Worm (Caenorhabditis elegans) whole organism, early embryonic: ENCODE results near the gene W07G1.7.

ENCODE experiments used
- ama-1 ChIP-seq: fragments of 150-350 bp; optimal IDR thresholded peaks from 2 replicates; lab custom pipeline; 2014
- hnd-1 ChIP-seq: sonication (generic microtip); optimal IDR thresholded peaks from 2 replicates; lab custom pipeline; 2016; ENCODE audit warnings: missing genetic modification characterization, missing compliant biosample characterization
- tbx-11 ChIP-seq: fragments of 200-800 bp; sonication (Bioruptor generic); IDR thresholded peaks from 2 replicates; pipeline ENCODE4 v1.3.6; 2022; ENCODE audit warnings: missing genetic modification characterization, missing compliant biosample characterization
- tbx-37 ChIP-seq: fragments of 200-800 bp; sonication (Bioruptor generic); conservative IDR thresholded peaks from 2 replicates; pipeline ENCODE4 v1.3.6; 2022; ENCODE audit warnings: missing genetic modification reagents, missing genetic modification characterization, missing compliant biosample characterization
- tra-4 ChIP-seq: sonication (generic microtip); optimal IDR thresholded peaks from 2 replicates; lab custom pipeline; 2017; ENCODE audit warnings: missing genetic modification characterization, missing compliant biosample characterization

- TF ChIP-seq tbx-37 (GFP tag; lab: Robert Waterston, UW) (no peak), hnd-1 (tag; lab: Kevin White, UChicago) (no peak), tbx-11 (GFP tag; lab: Robert Waterston, UW) (no peak), ama-1 (lab: Kevin White, UChicago) (no peak), tra-4 (no peak)
Observed at ce11 chrII:13964325-13964724, 1.8 kb downstream of the W07G1.7 start.
